Worm (Caenorhabditis elegans): ENCODE measurements around the gene T10B10.8.

Gene T10B10.8

ce11 chrX:15126736-15127135 lies 39.3 kb downstream of the T10B10.8 start:
- no peak for TF ChIP-seq ceh-82 (tag; optimal IDR thresholded peaks at IDR 0.05)
- no peak for TF ChIP-seq nfya-1 (tag; optimal IDR thresholded peaks at IDR 0.05; ENCODE audit: insufficient read depth)
- TF ChIP-seq ceh-16 (tag; optimal IDR thresholded peaks at IDR 0.05) = no peak
- no peak for TF ChIP-seq R02D3.7 (tag; optimal IDR thresholded peaks at IDR 0.05)

- TF ChIP-seq elt-1 (tag; optimal IDR thresholded peaks at IDR 0.05) = no peak
- TF ChIP-seq nfya-1 (tag; optimal IDR thresholded peaks at IDR 0.05; ENCODE audit: insufficient read depth) = no peak
- no peak for TF ChIP-seq nhr-12 (tag; optimal IDR thresholded peaks at IDR 0.05)
- no peak for TF ChIP-seq nhr-77 (tag; optimal IDR thresholded peaks at IDR 0.05)
- no peak for TF ChIP-seq egl-5 (tag; optimal IDR thresholded peaks at IDR 0.05)
- no peak for TF ChIP-seq ceh-82 (tag; optimal IDR thresholded peaks at IDR 0.05)
- no peak for TF ChIP-seq nhr-237 (tag; optimal IDR thresholded peaks at IDR 0.05)
- TF ChIP-seq fkh-10 (GFP tag; optimal IDR thresholded peaks at IDR 0.05) = no peak
- no peak for TF ChIP-seq pha-4 (tag; optimal IDR thresholded peaks at IDR 0.05)
- no peak for TF ChIP-seq snpc-4 (tag; optimal IDR thresholded peaks at IDR 0.05)
- TF ChIP-seq tbx-2 (tag; optimal IDR thresholded peaks at IDR 0.05) = no peak
Observed at ce11 chrX:15125138-15125537, 40.9 kb downstream of the T10B10.8 start.

- TF ChIP-seq tbx-2 (tag; optimal IDR thresholded peaks at IDR 0.05) (no peak), fkh-2 (tag; optimal IDR thresholded peaks at IDR 0.05) (no peak), unc-62 (GFP tag; optimal IDR thresholded peaks at IDR 0.05) (no peak), skn-1 (tag; optimal IDR thresholded peaks at IDR 0.05) (no peak), egl-27 (tag; optimal IDR thresholded peaks at IDR 0.05) (no peak), aly-2 (tag; optimal IDR thresholded peaks at IDR 0.05) (no peak), elt-3 (tag; optimal IDR thresholded peaks at IDR 0.05) (no peak), fkh-10 (GFP tag; optimal IDR thresholded peaks at IDR 0.05) (no peak), ztf-11 (tag; optimal IDR thresholded peaks at IDR 0.05) (no peak), sea-2 (GFP tag; optimal IDR thresholded peaks at IDR 0.05) (no peak), ceh-82 (tag; optimal IDR thresholded peaks at IDR 0.05) (no peak), lsy-12 (tag; optimal IDR thresholded peaks at IDR 0.05) (no peak), nfya-1 (tag; optimal IDR thresholded peaks at IDR 0.05; ENCODE audit: insufficient read depth) (no peak), ceh-28 (tag; optimal IDR thresholded peaks at IDR 0.05) (no peak)
Observed at ce11 chrX:15120545-15120944, 45.5 kb downstream of the T10B10.8 start.

- TF ChIP-seq egl-27 (tag; optimal IDR thresholded peaks at IDR 0.05) (no peak), daf-12 (tag; optimal IDR thresholded peaks at IDR 0.05) (no peak), skn-1 (tag; optimal IDR thresholded peaks at IDR 0.05) (no peak), unc-39 (tag; optimal IDR thresholded peaks at IDR 0.05) (no peak), sea-2 (GFP tag; optimal IDR thresholded peaks at IDR 0.05) (no peak), pha-4 (tag; optimal IDR thresholded peaks at IDR 0.05) (no peak), nhr-77 (tag; optimal IDR thresholded peaks at IDR 0.05) (no peak), ceh-82 (tag; optimal IDR thresholded peaks at IDR 0.05) (no peak), elt-1 (tag; optimal IDR thresholded peaks at IDR 0.05) (no peak), lsy-12 (tag; optimal IDR thresholded peaks at IDR 0.05) (no peak), ceh-9 (tag; optimal IDR thresholded peaks at IDR 0.05) (no peak), elt-3 (tag; optimal IDR thresholded peaks at IDR 0.05) (no peak), hmg-11 (tag; optimal IDR thresholded peaks at IDR 0.05) (no peak), ama-1 (optimal IDR thresholded peaks at IDR 0.05) (no peak), nhr-11 (tag; optimal IDR thresholded peaks at IDR 0.05) (no peak), nhr-237 (tag; optimal IDR thresholded peaks at IDR 0.05) (no peak), fos-1 (tag; optimal IDR thresholded peaks at IDR 0.05) (no peak)
Observed at ce11 chrX:15116514-15116913, 49.5 kb downstream of the T10B10.8 start, which contains the start of gene R07D5.2. R07D5.2 (minus strand) TSS chrX:15116614.

ce11 chrX:15115748-15116147 lies 50.3 kb downstream of the T10B10.8 start:
- TF ChIP-seq unc-62 (GFP tag; optimal IDR thresholded peaks at IDR 0.05) = no peak
- no peak for TF ChIP-seq ama-1 (optimal IDR thresholded peaks at IDR 0.05)
- no peak for TF ChIP-seq nhr-77 (tag; optimal IDR thresholded peaks at IDR 0.05)
- no peak for TF ChIP-seq nhr-28 (tag; optimal IDR thresholded peaks at IDR 0.05)
- no peak for TF ChIP-seq hmg-11 (tag; optimal IDR thresholded peaks at IDR 0.05)
- TF ChIP-seq nfya-1 (tag; optimal IDR thresholded peaks at IDR 0.05; ENCODE audit: insufficient read depth) = no peak
- TF ChIP-seq ztf-11 (tag; optimal IDR thresholded peaks at IDR 0.05) = no peak
- no peak for TF ChIP-seq lin-39 (tag; optimal IDR thresholded peaks at IDR 0.05)
- TF ChIP-seq mml-1 (tag; optimal IDR thresholded peaks at IDR 0.05) = no peak
- TF ChIP-seq lin-15B (tag; optimal IDR thresholded peaks at IDR 0.05) = no peak
- no peak for TF ChIP-seq fkh-2 (tag; optimal IDR thresholded peaks at IDR 0.05)
- TF ChIP-seq nhr-11 (tag; optimal IDR thresholded peaks at IDR 0.05) = no peak
- no peak for TF ChIP-seq nhr-76 (tag; optimal IDR thresholded peaks at IDR 0.05)
